Fruit fly (Drosophila melanogaster) whole organism, prepupa: ENCODE measurements around the gene Trx2.

Experiments used
- CG10631 ChIP-seq: fragments of 200-800 bp; sonication (Bioruptor generic); optimal IDR thresholded peaks from 2 replicates; lab custom pipeline; 2016; ENCODE audit warnings: missing biosample characterization, missing genetic modification characterization
- CG10669 ChIP-seq: fragments of 200-800 bp; sonication (Bioruptor generic); optimal IDR thresholded peaks from 3 replicates; lab custom pipeline; 2018; ENCODE audit warnings: missing biosample characterization, mild to moderate bottlenecking, missing genetic modification characterization, moderate library complexity
- CG11762 ChIP-seq: fragments of 200-800 bp; sonication (Bioruptor generic); optimal IDR thresholded peaks from 3 replicates; lab custom pipeline; 2016; ENCODE audit warnings: missing biosample characterization, missing genetic modification characterization; ENCODE audit not compliant: insufficient read depth
- CG11902 ChIP-seq: fragments of 200-800 bp; sonication (Bioruptor generic); optimal IDR thresholded peaks from 3 replicates; lab custom pipeline; 2016; ENCODE audit warnings: missing biosample characterization, missing genetic modification characterization
- CG15336 ChIP-seq: fragments of 200-800 bp; sonication (Bioruptor generic); IDR thresholded peaks from 2 replicates; pipeline ENCODE4 v1.3.6; 2022; ENCODE audit warnings: missing biosample characterization, missing genetic modification characterization
- CG16779 ChIP-seq: fragments of 200-800 bp; sonication (Bioruptor generic); optimal IDR thresholded peaks from 3 replicates; lab custom pipeline; 2017; ENCODE audit warnings: missing biosample characterization, mild to moderate bottlenecking, missing genetic modification characterization
- CG31627 ChIP-seq: fragments of 200-800 bp; sonication (Bioruptor generic); optimal IDR thresholded peaks from 3 replicates; lab custom pipeline; 2016; ENCODE audit warnings: missing biosample characterization, missing genetic modification characterization
- CG32006 ChIP-seq: fragments of 200-800 bp; sonication (Bioruptor generic); optimal IDR thresholded peaks from 3 replicates; lab custom pipeline; 2017; ENCODE audit warnings: missing biosample characterization, mild to moderate bottlenecking, missing genetic modification characterization
- CG34406 ChIP-seq: fragments of 200-800 bp; sonication (Bioruptor generic); optimal IDR thresholded peaks from 3 replicates; lab custom pipeline; 2016; ENCODE audit warnings: missing biosample characterization, missing genetic modification characterization
- CG3919 ChIP-seq: fragments of 200-800 bp; sonication (Bioruptor generic); optimal IDR thresholded peaks from 3 replicates; lab custom pipeline; 2016; ENCODE audit warnings: missing biosample characterization, missing genetic modification characterization
- CG4318 ChIP-seq: fragments of 200-800 bp; sonication (Bioruptor generic); optimal IDR thresholded peaks from 3 replicates; lab custom pipeline; 2017; ENCODE audit warnings: missing biosample characterization, mild to moderate bottlenecking, missing genetic modification characterization
- CG6163 ChIP-seq: fragments of 200-800 bp; sonication (Bioruptor generic); IDR thresholded peaks from 3 replicates; pipeline ENCODE4 v1.3.6; 2022; ENCODE audit warnings: missing biosample characterization, missing genetic modification characterization
- CG6276 ChIP-seq: fragments of 200-800 bp; sonication (Bioruptor generic); optimal IDR thresholded peaks from 2 replicates; lab custom pipeline; 2017; ENCODE audit warnings: missing biosample characterization, mild to moderate bottlenecking, missing genetic modification characterization
- CG6808 ChIP-seq: fragments of 200-800 bp; sonication (Bioruptor generic); optimal IDR thresholded peaks from 3 replicates; lab custom pipeline; 2017; ENCODE audit warnings: missing biosample characterization, missing genetic modification characterization, mild to moderate bottlenecking, moderate library complexity, missing genetic modification reagents
- CG6854 ChIP-seq: fragments of 200-800 bp; sonication (Bioruptor generic); optimal IDR thresholded peaks from 2 replicates; lab custom pipeline; 2017; ENCODE audit warnings: missing biosample characterization, mild to moderate bottlenecking, missing genetic modification characterization
- CG7368 ChIP-seq: fragments of 200-800 bp; sonication (Bioruptor generic); optimal IDR thresholded peaks from 3 replicates; lab custom pipeline; 2016; ENCODE audit warnings: missing biosample characterization, missing genetic modification characterization
- CG8119 ChIP-seq: fragments of 200-800 bp; sonication (Bioruptor generic); IDR thresholded peaks from 3 replicates; pipeline ENCODE4 v1.3.6; 2022; ENCODE audit warnings: missing biosample characterization, missing genetic modification characterization
- CG8319 ChIP-seq: fragments of 200-800 bp; sonication (Bioruptor generic); optimal IDR thresholded peaks from 3 replicates; lab custom pipeline; 2016; ENCODE audit warnings: missing biosample characterization, missing genetic modification characterization
- CG8632 ChIP-seq: fragments of 200-800 bp; sonication (Bioruptor generic); optimal IDR thresholded peaks from 3 replicates; lab custom pipeline; 2016; ENCODE audit warnings: missing biosample characterization, missing genetic modification characterization
- CG9139 ChIP-seq: fragments of 200-800 bp; sonication (Bioruptor generic); optimal IDR thresholded peaks from 3 replicates; lab custom pipeline; 2017; ENCODE audit warnings: missing biosample characterization, mild to moderate bottlenecking, missing genetic modification characterization
- Eip78C ChIP-seq: fragments of 200-800 bp; sonication (Bioruptor generic); peaks from one replicate; lab custom pipeline; 2016; ENCODE audit warnings: missing biosample characterization, missing genetic modification characterization
- Ets21C ChIP-seq: fragments of 200-800 bp; sonication (Bioruptor generic); optimal IDR thresholded peaks from 3 replicates; lab custom pipeline; 2016; ENCODE audit warnings: missing biosample characterization, missing genetic modification characterization
- Ets96B ChIP-seq: fragments of 200-800 bp; optimal IDR thresholded peaks from 2 replicates; lab custom pipeline; 2019; ENCODE audit warnings: missing biosample characterization, mild to moderate bottlenecking, missing genetic modification characterization, moderate library complexity
- Hr39 ChIP-seq: fragments of 200-800 bp; sonication (Bioruptor generic); optimal IDR thresholded peaks from 2 replicates; lab custom pipeline; 2016; ENCODE audit warnings: missing biosample characterization, missing genetic modification characterization
- Hr4 ChIP-seq: fragments of 200-800 bp; sonication (Bioruptor generic); optimal IDR thresholded peaks from 3 replicates; lab custom pipeline; 2016; ENCODE audit warnings: missing biosample characterization, missing genetic modification characterization
- Lpt ChIP-seq: fragments of 200-800 bp; sonication (Bioruptor generic); optimal IDR thresholded peaks from 3 replicates; lab custom pipeline; 2016; ENCODE audit warnings: missing biosample characterization, missing genetic modification characterization
- Met ChIP-seq: fragments of 200-800 bp; sonication (Bioruptor generic); optimal IDR thresholded peaks from 3 replicates; lab custom pipeline; 2016; ENCODE audit warnings: missing biosample characterization, missing genetic modification characterization
- OdsH ChIP-seq: fragments of 200-800 bp; sonication (Bioruptor generic); optimal IDR thresholded peaks from 3 replicates; lab custom pipeline; 2016; ENCODE audit warnings: missing biosample characterization, missing genetic modification characterization
- Smox ChIP-seq: fragments of 200-800 bp; sonication (Bioruptor generic); optimal IDR thresholded peaks from 3 replicates; lab custom pipeline; 2016; ENCODE audit warnings: missing biosample characterization, missing genetic modification characterization
- Sox102F ChIP-seq: fragments of 200-800 bp; sonication (Bioruptor generic); optimal IDR thresholded peaks from 2 replicates; lab custom pipeline; 2016; ENCODE audit warnings: missing biosample characterization, mild to moderate bottlenecking, missing genetic modification characterization
- Sox14 ChIP-seq: fragments of 200-800 bp; sonication (Bioruptor generic); optimal IDR thresholded peaks from 3 replicates; lab custom pipeline; 2016; ENCODE audit warnings: missing biosample characterization, missing genetic modification characterization
- Sox15 ChIP-seq: fragments of 200-800 bp; sonication (Bioruptor generic); optimal IDR thresholded peaks from 3 replicates; lab custom pipeline; 2016; ENCODE audit warnings: missing biosample characterization, missing genetic modification characterization
- dac ChIP-seq: fragments of 200-800 bp; sonication (Bioruptor generic); optimal IDR thresholded peaks from 2 replicates; lab custom pipeline; 2017; ENCODE audit warnings: missing biosample characterization, mild to moderate bottlenecking, missing genetic modification characterization
- eg ChIP-seq: fragments of 200-800 bp; sonication (Bioruptor generic); IDR thresholded peaks from 3 replicates; pipeline ENCODE4 v1.3.6; 2022; ENCODE audit warnings: missing biosample characterization, missing genetic modification characterization
- esn ChIP-seq: fragments of 200-800 bp; sonication (Bioruptor generic); optimal IDR thresholded peaks from 2 replicates; lab custom pipeline; 2016; ENCODE audit warnings: missing biosample characterization, mild to moderate bottlenecking, missing genetic modification characterization, moderate library complexity
- fd85E ChIP-seq: fragments of 200-800 bp; sonication (Bioruptor generic); optimal IDR thresholded peaks from 3 replicates; lab custom pipeline; 2016; ENCODE audit warnings: missing biosample characterization, missing genetic modification characterization
- lz ChIP-seq: fragments of 200-800 bp; sonication (Bioruptor generic); optimal IDR thresholded peaks from 3 replicates; lab custom pipeline; 2016; ENCODE audit warnings: missing biosample characterization, missing genetic modification characterization
- net ChIP-seq: fragments of 200-800 bp; sonication (Bioruptor generic); optimal IDR thresholded peaks from 3 replicates; lab custom pipeline; 2016; ENCODE audit warnings: missing biosample characterization, missing genetic modification characterization
- pdm3 ChIP-seq: fragments of 200-800 bp; sonication (Bioruptor generic); optimal IDR thresholded peaks from 3 replicates; lab custom pipeline; 2016; ENCODE audit warnings: missing biosample characterization, missing genetic modification characterization
- salr ChIP-seq, 2 experiments: fragments of 200-800 bp; sonication (Bioruptor generic); optimal IDR thresholded peaks; 3 replicates each; lab custom pipeline; 2016 to 2018; ENCODE audit warnings: missing biosample characterization in 2 of 2, missing genetic modification characterization in 2 of 2, mild to moderate bottlenecking in 1 of 2
- spab ChIP-seq: fragments of 200-800 bp; sonication (Bioruptor generic); optimal IDR thresholded peaks from 2 replicates; lab custom pipeline; 2017; ENCODE audit warnings: missing biosample characterization, mild to moderate bottlenecking, missing genetic modification characterization, missing genetic modification reagents
- svp ChIP-seq: fragments of 200-800 bp; sonication (Bioruptor generic); peaks from one replicate; lab custom pipeline; 2016; ENCODE audit warnings: missing biosample characterization, missing genetic modification characterization
- vri ChIP-seq: fragments of 200-800 bp; sonication (Bioruptor generic); optimal IDR thresholded peaks from 3 replicates; lab custom pipeline; 2016; ENCODE audit warnings: missing biosample characterization, mild to moderate bottlenecking, missing genetic modification characterization

Trx2 gene

dm6 chr2L:9616654-9617053 lies 3.7 kb downstream of the Trx2 start (continued):
- TF ChIP-seq Sox102F (GFP tag; lab: Kevin White, UChicago), result peak; percentile 38
- peak; percentile 36 for TF ChIP-seq Hr39 (GFP tag; lab: Kevin White, UChicago)
- no peak for TF ChIP-seq Hr4
- TF ChIP-seq, all 60 proteins: peak for 28

- no peak for TF ChIP-seq CG10631
- peak; percentile 22 for TF ChIP-seq CG6276 (GFP tag; lab: Kevin White, UChicago)
- TF ChIP-seq CG6854, result no peak
- no peak for TF ChIP-seq CG8632
- peak; percentile 16; the same call in 1 of the 3 replicates for TF ChIP-seq CG6163 (GFP tag; lab: Robert Waterston, UW)
- peak; percentile 83 for TF ChIP-seq CG32006 (GFP tag; lab: Kevin White, UChicago)
- TF ChIP-seq pdm3 (GFP tag; lab: Kevin White, UChicago), result peak; percentile 23
- peak; percentile 54; the same call in 1 of the 2 replicates for TF ChIP-seq CG15336
- TF ChIP-seq Hr4, result peak; percentile 85
- no peak for TF ChIP-seq Sox14 (GFP tag; lab: Kevin White, UChicago)
- TF ChIP-seq Sox15, result no peak
- TF ChIP-seq dac (GFP tag; lab: Kevin White, UChicago), result peak; percentile 37
- no peak for TF ChIP-seq lz (GFP tag; lab: Kevin White, UChicago)
- TF ChIP-seq Lpt (GFP tag; lab: Kevin White, UChicago), result peak; percentile 25
- peak; percentile 23 for TF ChIP-seq net (GFP tag; lab: Kevin White, UChicago)
- peak; percentile 28 for TF ChIP-seq OdsH (GFP tag; lab: Kevin White, UChicago)
- peak; percentile 23 for TF ChIP-seq svp (GFP tag; lab: Kevin White, UChicago)
- peak; percentile 55; the same call in 2 of the 3 replicates for TF ChIP-seq eg (GFP tag; lab: Robert Waterston, UW)
- TF ChIP-seq salr (GFP tag; optimal IDR thresholded peaks at IDR 0.05; lab: Kevin White, UChicago), result peak in 1 of 2 experiments; percentile 12
- no peak for TF ChIP-seq CG10669 (GFP tag; lab: Kevin White, UChicago)
- no peak for TF ChIP-seq CG31627
- TF ChIP-seq CG16779 (tag; lab: Kevin White, UChicago), result no peak
- no peak for TF ChIP-seq Ets96B (tag; lab: Kevin White, UChicago)
- TF ChIP-seq CG8119, result peak; percentile 69
- TF ChIP-seq CG8319 (GFP tag; lab: Kevin White, UChicago), result no peak
- TF ChIP-seq CG4318 (GFP tag; lab: Kevin White, UChicago), result peak; percentile 58
- TF ChIP-seq CG6808, result no peak
- peak; percentile 68 for TF ChIP-seq Eip78C (GFP tag; lab: Kevin White, UChicago)
Measured at dm6 chr2L:9617908-9618307, 4.9 kb downstream of the Trx2 start.

- TF ChIP-seq spab (GFP tag; lab: Kevin White, UChicago) (no peak), svp (GFP tag; lab: Kevin White, UChicago) (peak; percentile 85), CG8319 (GFP tag; lab: Kevin White, UChicago) (no peak), vri (GFP tag; lab: Kevin White, UChicago) (peak; percentile 77)
Measured at dm6 chr2L:9618871-9619270, 5.9 kb downstream of the Trx2 start.

- TF ChIP-seq Eip78C (GFP tag; lab: Kevin White, UChicago), result peak; percentile 46
- no peak for TF ChIP-seq esn (GFP tag; lab: Kevin White, UChicago)
- TF ChIP-seq svp (GFP tag; lab: Kevin White, UChicago), result peak; percentile 66
- no peak for TF ChIP-seq CG7368 (GFP tag; lab: Kevin White, UChicago)
- TF ChIP-seq spab (GFP tag; lab: Kevin White, UChicago), result no peak
- no peak for TF ChIP-seq pdm3 (GFP tag; lab: Kevin White, UChicago)
- peak; percentile 66 for TF ChIP-seq vri (GFP tag; lab: Kevin White, UChicago)
Measured at dm6 chr2L:9619925-9620324, 7.0 kb downstream of the Trx2 start.

- TF ChIP-seq Smox, result no peak
- TF ChIP-seq vri (GFP tag; lab: Kevin White, UChicago), result no peak
- TF ChIP-seq CG3919 (GFP tag; lab: Kevin White, UChicago), result no peak
- no peak for TF ChIP-seq Ets21C (GFP tag; lab: Kevin White, UChicago)
- TF ChIP-seq Hr39 (GFP tag; lab: Kevin White, UChicago), result no peak
- no peak for TF ChIP-seq CG11902
- TF ChIP-seq salr (GFP tag; optimal IDR thresholded peaks at IDR 0.05; lab: Kevin White, UChicago), result no peak
- no peak for TF ChIP-seq Met (GFP tag; lab: Kevin White, UChicago)
- TF ChIP-seq CG4318 (GFP tag; lab: Kevin White, UChicago), result no peak
- TF ChIP-seq fd85E (GFP tag; lab: Kevin White, UChicago), result no peak
- no peak for TF ChIP-seq CG11762 (GFP tag; lab: Kevin White, UChicago)
- TF ChIP-seq net (GFP tag; lab: Kevin White, UChicago), result no peak
- no peak for TF ChIP-seq CG9139
- no peak for TF ChIP-seq CG34406
Measured at dm6 chr2L:9625185-9625584, 12.2 kb downstream of the Trx2 start, which contains the start of gene CG31882. Gene CG31882 (minus strand): TSS chr2L:9625285.
